Worm (Caenorhabditis elegans) whole organism, L2 larva: Measurements from ENCODE around the gene wip-1.

Experiments
- alr-1 ChIP-seq: fragments of 150-350 bp; optimal IDR thresholded peaks from 2 replicates; lab custom pipeline; 2014; ENCODE audit warnings: missing biosample characterization, missing genetic modification characterization
- lin-11 ChIP-seq: fragments of 150-350 bp; sonication (generic microtip); optimal IDR thresholded peaks from 2 replicates; lab custom pipeline; 2014; ENCODE audit warnings: missing biosample characterization, missing genetic modification characterization, inconsistent platforms, mixed read lengths
- mdl-1 ChIP-seq, 2 experiments: fragments of 150-350 bp in 1 of 2; sonication (generic microtip) in 1 of 2; optimal IDR thresholded peaks; 2 replicates each; lab custom pipeline; 2017; ENCODE audit warnings: missing biosample characterization in 2 of 2, missing genetic modification characterization in 2 of 2
- unc-39 ChIP-seq: fragments of 150-350 bp; optimal IDR thresholded peaks from 2 replicates; lab custom pipeline; 2014; ENCODE audit warnings: missing biosample characterization, missing genetic modification characterization

- TF ChIP-seq alr-1 (tag; lab: Kevin White, UChicago) (peak; percentile 88), unc-39 (tag; lab: Kevin White, UChicago) (no peak), lin-11 (tag; lab: Kevin White, UChicago) (peak; percentile 84), mdl-1 (tag; optimal IDR thresholded peaks at IDR 0.05; lab: Kevin White, UChicago) (peak; percentile 26 to 71)
These were observed 4.5 kb upstream of the wip-1 start for ce11 chrIII:5013915-5014346.
